Worm (Caenorhabditis elegans): ENCODE data around the gene T23B5.3.

T23B5.3 gene

DNA sequence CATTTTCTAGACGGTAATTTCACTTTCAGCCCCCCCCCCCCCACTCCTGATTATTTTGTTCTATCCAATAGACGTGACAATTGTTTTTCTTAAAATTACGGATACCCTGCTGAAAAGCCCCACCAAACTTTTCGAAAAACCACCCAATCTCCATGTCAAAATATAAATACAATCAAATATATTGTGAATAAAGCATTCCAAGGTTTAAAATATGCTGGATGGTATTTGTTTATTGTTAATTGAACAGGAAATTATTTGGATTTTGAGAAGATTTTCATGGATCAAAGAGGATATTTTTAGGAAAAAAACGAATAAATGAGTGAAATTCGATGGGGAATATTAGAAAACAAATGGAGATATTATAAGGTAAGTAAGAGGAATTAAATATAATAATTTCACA, 15.3 kb downstream of the T23B5.3 start, which contains the start of gene C27D8.4:
TSS of gene C27D8.4 (plus strand) at position 301 of the 400 bp plus-strand sequence.
- TF ChIP-seq dsc-1 (tag; optimal IDR thresholded peaks at IDR 0.05): no peak
- no peak for TF ChIP-seq nhr-85 (tag)
- TF ChIP-seq unc-30 (tag; optimal IDR thresholded peaks at IDR 0.05): no peak
- TF ChIP-seq tbx-2 (tag; optimal IDR thresholded peaks at IDR 0.05): no peak
- TF ChIP-seq fkh-4 (tag; optimal IDR thresholded peaks at IDR 0.05; ENCODE audit: borderline replicate concordance): no peak
- TF ChIP-seq efl-1 (optimal IDR thresholded peaks at IDR 0.05): no peak
- no peak for TF ChIP-seq efl-1 (GFP tag; optimal IDR thresholded peaks at IDR 0.05 in 1 of 2)

DNA sequence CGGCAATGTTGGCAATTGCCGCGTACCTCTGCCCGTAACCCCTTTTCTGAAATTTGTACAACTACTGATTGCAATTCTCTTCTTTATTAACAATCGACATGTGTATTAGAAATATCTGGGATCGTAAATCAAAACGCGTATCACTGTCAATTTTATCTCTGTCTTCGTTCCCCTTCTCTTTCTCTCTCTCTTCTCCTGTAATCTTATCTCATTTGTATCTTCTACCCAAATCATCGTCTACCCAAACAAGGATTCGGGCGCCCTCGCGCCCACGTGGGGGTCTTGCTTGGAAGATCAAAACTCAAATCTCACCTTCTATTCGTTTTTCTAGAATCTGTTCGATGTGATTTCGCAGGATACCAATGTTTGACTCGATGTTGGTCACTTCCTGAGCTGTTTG, 22.5 kb downstream of the T23B5.3 start, which contains the start of gene C27D8.2:
TSS of gene C27D8.2 (plus strand) at position 222 of the 400 bp plus-strand sequence.
- TF ChIP-seq lin-14 (GFP tag; optimal IDR thresholded peaks at IDR 0.05): peak; percentile 21
- TF ChIP-seq hlh-17 (GFP tag; optimal IDR thresholded peaks at IDR 0.05; ENCODE audit: borderline replicate concordance): no peak
- no peak for TF ChIP-seq egl-13 (tag; optimal IDR thresholded peaks at IDR 0.05)
- TF ChIP-seq fos-1 (tag; optimal IDR thresholded peaks at IDR 0.05): no peak
- TF ChIP-seq nhr-19 (GFP tag; conservative IDR thresholded peaks at IDR 0.05): peak; percentile 20; the same call in 1 of the 2 replicates
- TF ChIP-seq nhr-71 (tag; optimal IDR thresholded peaks at IDR 0.05): peak; percentile 27
- no peak for TF ChIP-seq ceh-90 (tag; optimal IDR thresholded peaks at IDR 0.05)
- peak; percentile 17 for TF ChIP-seq nhr-90 (tag; optimal IDR thresholded peaks at IDR 0.05; ENCODE audit: poor library complexity)
- TF ChIP-seq ztf-11 (tag; optimal IDR thresholded peaks at IDR 0.05): no peak
- TF ChIP-seq elt-3 (tag; optimal IDR thresholded peaks at IDR 0.05): peak in 5 of 6 experiments; percentile 20 to 92 (median 74)
- TF ChIP-seq pax-3 (tag; optimal IDR thresholded peaks at IDR 0.05): no peak
- no peak for TF ChIP-seq mef-2 (tag; optimal IDR thresholded peaks at IDR 0.05)
- TF ChIP-seq efl-1 (optimal IDR thresholded peaks at IDR 0.05): no peak
- peak in 1 of 2 experiments; percentile 41 for TF ChIP-seq efl-1 (GFP tag; optimal IDR thresholded peaks at IDR 0.05 in 1 of 2)
- TF ChIP-seq lin-35 (GFP tag; optimal IDR thresholded peaks at IDR 0.05): peak in 1 of 2 experiments; percentile 13
- peak; percentile 80 for TF ChIP-seq blmp-1 (tag; optimal IDR thresholded peaks at IDR 0.05)
- TF ChIP-seq nhr-76 (tag; optimal IDR thresholded peaks at IDR 0.05): no peak
- no peak for TF ChIP-seq fkh-4 (tag; optimal IDR thresholded peaks at IDR 0.05; ENCODE audit: borderline replicate concordance)
- no peak for TF ChIP-seq isw-1 (GFP tag; IDR thresholded peaks at IDR 0.05)
- TF ChIP-seq snu-23 (GFP tag; optimal IDR thresholded peaks at IDR 0.05): peak; percentile 19
- peak; percentile 9 for TF ChIP-seq nhr-20 (tag; optimal IDR thresholded peaks at IDR 0.05)
- TF ChIP-seq alr-1 (tag; optimal IDR thresholded peaks at IDR 0.05; ENCODE audit: borderline replicate concordance): no peak

DNA sequence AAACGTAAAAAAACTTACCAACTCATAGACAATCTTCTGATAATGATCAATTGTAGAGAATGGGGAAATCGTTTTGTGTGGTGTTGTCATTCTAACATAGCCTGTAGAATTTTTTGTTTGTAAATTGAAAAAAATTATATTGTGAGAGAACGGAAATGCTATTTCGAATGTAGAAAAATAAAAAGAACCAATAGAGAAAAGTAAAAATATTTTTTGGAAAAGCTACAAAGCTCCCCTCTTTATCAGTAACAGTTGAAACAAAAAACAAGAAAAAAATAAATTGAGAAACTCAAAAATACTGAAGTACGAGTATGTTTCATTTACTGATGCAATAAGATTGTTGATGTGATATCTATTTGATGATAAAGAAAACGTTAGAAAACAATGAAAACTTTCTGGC, 23.2 kb downstream of the T23B5.3 start, which contains the start of gene C27D8.3:
TSS of gene C27D8.3 (minus strand) at position 101 of the 400 bp plus-strand sequence.
- TF ChIP-seq pax-3 (tag; optimal IDR thresholded peaks at IDR 0.05): no peak
- TF ChIP-seq C34B4.2 (tag; optimal IDR thresholded peaks at IDR 0.05): no peak
- TF ChIP-seq alr-1 (tag; optimal IDR thresholded peaks at IDR 0.05; ENCODE audit: borderline replicate concordance): no peak
- TF ChIP-seq tlp-1 (tag; optimal IDR thresholded peaks at IDR 0.05): no peak
- TF ChIP-seq nhr-20 (tag; optimal IDR thresholded peaks at IDR 0.05): no peak

DNA sequence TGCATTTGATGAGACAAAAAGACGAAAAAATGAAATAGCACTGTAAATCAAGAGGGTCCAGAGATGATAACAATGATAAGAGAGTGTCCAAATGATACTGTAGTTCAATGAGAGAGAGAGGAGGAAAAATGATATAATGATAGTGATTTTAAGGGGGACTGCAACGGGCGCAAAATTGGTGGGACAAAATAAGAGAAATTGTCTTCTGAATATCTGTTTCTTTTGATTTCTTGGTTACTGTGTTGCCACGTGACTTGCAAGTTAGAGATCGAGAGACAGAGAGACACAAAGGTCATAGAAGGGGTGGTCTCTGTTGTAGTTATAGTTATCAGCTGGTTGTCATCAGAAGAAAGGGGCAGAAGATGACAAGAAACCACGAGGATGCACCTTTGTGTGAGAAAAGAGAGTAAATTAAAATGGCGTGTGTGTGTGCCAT, 27.5 kb downstream of the T23B5.3 start:
- no peak for TF ChIP-seq unc-86 (tag; optimal IDR thresholded peaks at IDR 0.05)
- TF ChIP-seq elt-3 (tag; optimal IDR thresholded peaks at IDR 0.05): peak in 5 of 6 experiments; percentile 75 to 97 (median 96)
- peak; percentile 63 for TF ChIP-seq nhr-19 (GFP tag; conservative IDR thresholded peaks at IDR 0.05)
- no peak for TF ChIP-seq alr-1 (tag; optimal IDR thresholded peaks at IDR 0.05; ENCODE audit: borderline replicate concordance)
- peak; percentile 95 for TF ChIP-seq nhr-85 (tag)
- peak in 1 of 3 experiments; percentile 41 for TF ChIP-seq dpl-1 (GFP tag; optimal IDR thresholded peaks at IDR 0.05)
- no peak for TF ChIP-seq lin-13 (GFP tag; optimal IDR thresholded peaks at IDR 0.05)
- no peak for TF ChIP-seq nhr-12 (tag; optimal IDR thresholded peaks at IDR 0.05)
- TF ChIP-seq egl-27 (tag; optimal IDR thresholded peaks at IDR 0.05): peak in 1 of 2 experiments; percentile 2
- TF ChIP-seq nhr-71 (tag; optimal IDR thresholded peaks at IDR 0.05): peak; percentile 88
- peak; percentile 56 for TF ChIP-seq nhr-47 (tag; optimal IDR thresholded peaks at IDR 0.05)
- peak; percentile 8 to 26 for TF ChIP-seq efl-1 (optimal IDR thresholded peaks at IDR 0.05)
- TF ChIP-seq efl-1 (GFP tag; optimal IDR thresholded peaks at IDR 0.05 in 1 of 2): peak; percentile 13 to 93
- TF ChIP-seq jun-1 (tag; optimal IDR thresholded peaks at IDR 0.05): peak; percentile 58
- TF ChIP-seq lin-35 (GFP tag; optimal IDR thresholded peaks at IDR 0.05): peak in 1 of 2 experiments; percentile 81
- peak; percentile 80 for TF ChIP-seq blmp-1 (tag; optimal IDR thresholded peaks at IDR 0.05)
- TF ChIP-seq nhr-20 (tag; optimal IDR thresholded peaks at IDR 0.05): peak; percentile 93
- peak; percentile 41 for TF ChIP-seq lir-3 (tag; optimal IDR thresholded peaks at IDR 0.05; ENCODE audit: poor library complexity)
- peak; percentile 78 for TF ChIP-seq snu-23 (GFP tag; optimal IDR thresholded peaks at IDR 0.05)
- TF ChIP-seq mdl-1 (tag; optimal IDR thresholded peaks at IDR 0.05): peak in 1 of 2 experiments; percentile 91
- peak; percentile 79 for TF ChIP-seq tbx-2 (tag; optimal IDR thresholded peaks at IDR 0.05)
- peak; percentile 56 for TF ChIP-seq grh-1 (GFP tag; IDR thresholded peaks at IDR 0.05)
- TF ChIP-seq nhr-84 (tag; optimal IDR thresholded peaks at IDR 0.05): no peak
- no peak for TF ChIP-seq zag-1 (tag; optimal IDR thresholded peaks at IDR 0.05)
- peak; percentile 81 for TF ChIP-seq lin-14 (GFP tag; optimal IDR thresholded peaks at IDR 0.05)
- peak; percentile 23 for TF ChIP-seq C16A3.4 (tag; optimal IDR thresholded peaks at IDR 0.05)
- TF ChIP-seq vab-15 (tag; optimal IDR thresholded peaks at IDR 0.05): peak; percentile 76
- TF ChIP-seq unc-130 (tag; optimal IDR thresholded peaks at IDR 0.05): peak; percentile 47

All from whole organism, L1 larva.